Worm (Caenorhabditis elegans) whole organism, L4 larva: ENCODE results near the gene F26F4.6.

Experiments used
- Y48G9A.11 ChIP-seq: fragments of 200-800 bp; sonication (Bioruptor generic); IDR thresholded peaks from 2 replicates; pipeline ENCODE4 v1.3.6; 2022; ENCODE audit warnings: missing genetic modification reagents, missing genetic modification characterization, missing compliant biosample characterization
- aha-1 ChIP-seq: fragments of 150-350 bp; peaks from one replicate; lab custom pipeline; 2014; ENCODE audit warnings: missing biosample characterization, missing genetic modification characterization
- arid-1 ChIP-seq: fragments of 200-800 bp; sonication (Bioruptor generic); conservative IDR thresholded peaks from 2 replicates; pipeline ENCODE4 v1.3.6; 2022; ENCODE audit warnings: missing genetic modification reagents, missing genetic modification characterization, missing compliant biosample characterization
- ceh-28 ChIP-seq: fragments of 150-350 bp; optimal IDR thresholded peaks from 2 replicates; lab custom pipeline; 2014; ENCODE audit warnings: missing biosample characterization, missing genetic modification reagents, missing genetic modification characterization
- cey-2 ChIP-seq: sonication (generic microtip); optimal IDR thresholded peaks from 3 replicates; lab custom pipeline; 2017; ENCODE audit warnings: missing genetic modification characterization, mild to moderate bottlenecking, missing compliant biosample characterization, antibody characterized with exemption, borderline replicate concordance; ENCODE audit not compliant: insufficient read depth
- ctbp-1 ChIP-seq: fragments of 200-800 bp; sonication (Bioruptor generic); IDR thresholded peaks from 2 replicates; pipeline ENCODE4 v1.3.6; 2022; ENCODE audit warnings: missing genetic modification reagents, missing genetic modification characterization, missing compliant biosample characterization
- daf-16 ChIP-seq, 3 experiments: sonication (generic microtip); optimal IDR thresholded peaks; 2 replicates each; lab custom pipeline; 2016 to 2017; ENCODE audit warnings: missing genetic modification characterization in 3 of 3, missing genetic modification reagents in 3 of 3, mild to moderate bottlenecking in 2 of 3, missing compliant biosample characterization in 2 of 3, missing biosample characterization in 1 of 3, moderate library complexity in 1 of 3
- dmd-6 ChIP-seq: fragments of 200-800 bp; sonication (Bioruptor generic); IDR thresholded peaks from 2 replicates; pipeline ENCODE4 v1.3.6; 2022; ENCODE audit warnings: missing genetic modification reagents, missing genetic modification characterization, missing compliant biosample characterization
- dpl-1 ChIP-seq: fragments of 150-350 bp; optimal IDR thresholded peaks from 2 replicates; lab custom pipeline; 2014; ENCODE audit warnings: missing biosample characterization, missing genetic modification reagents, missing genetic modification characterization
- egl-43 ChIP-seq: fragments of 200-800 bp; sonication (Bioruptor generic); IDR thresholded peaks from 2 replicates; pipeline ENCODE4 v1.3.6; 2022; ENCODE audit warnings: missing genetic modification reagents, missing genetic modification characterization, missing compliant biosample characterization
- fkh-10 ChIP-seq: fragments of 150-350 bp; optimal IDR thresholded peaks from 2 replicates; lab custom pipeline; 2014; ENCODE audit warnings: missing biosample characterization, missing genetic modification reagents, missing genetic modification characterization
- fos-1 ChIP-seq: fragments of 150-350 bp; optimal IDR thresholded peaks from 2 replicates; lab custom pipeline; 2014; ENCODE audit warnings: missing biosample characterization, missing genetic modification characterization
- hlh-11 ChIP-seq: fragments of 200-800 bp; sonication (Bioruptor generic); optimal IDR thresholded peaks from 2 replicates; lab custom pipeline; 2018; ENCODE audit warnings: mild to moderate bottlenecking, missing genetic modification characterization, missing compliant biosample characterization
- hlh-30 ChIP-seq: sonication (generic microtip); optimal IDR thresholded peaks from 2 replicates; lab custom pipeline; 2017; ENCODE audit warnings: antibody characterized with exemption, mild to moderate bottlenecking, missing genetic modification characterization, missing compliant biosample characterization; ENCODE audit not compliant: insufficient read depth
- hmg-1.1 ChIP-seq: fragments of 200-800 bp; sonication (Bioruptor generic); IDR thresholded peaks from 2 replicates; pipeline ENCODE4 v1.3.6; 2022; ENCODE audit warnings: missing genetic modification reagents, missing genetic modification characterization, missing compliant biosample characterization
- jun-1 ChIP-seq: fragments of 150-350 bp; optimal IDR thresholded peaks from 2 replicates; lab custom pipeline; 2014; ENCODE audit warnings: missing biosample characterization, missing genetic modification reagents, missing genetic modification characterization
- lim-7 ChIP-seq: fragments of 200-800 bp; sonication (Bioruptor generic); IDR thresholded peaks from 2 replicates; pipeline ENCODE4 v1.3.6; 2022; ENCODE audit warnings: missing genetic modification characterization, missing compliant biosample characterization
- lin-13 ChIP-seq: fragments of 150-350 bp; optimal IDR thresholded peaks from 2 replicates; lab custom pipeline; 2014; ENCODE audit warnings: missing biosample characterization, missing genetic modification reagents, missing genetic modification characterization
- lin-38 ChIP-seq: fragments of 200-800 bp; sonication (Bioruptor generic); IDR thresholded peaks from 2 replicates; pipeline ENCODE4 v1.3.6; 2022; ENCODE audit warnings: missing genetic modification reagents, missing genetic modification characterization, missing compliant biosample characterization
- mxl-2 ChIP-seq: fragments of 200-800 bp; sonication (Bioruptor generic); conservative IDR thresholded peaks from 2 replicates; pipeline ENCODE4 v1.3.6; 2022; ENCODE audit warnings: missing genetic modification reagents, missing genetic modification characterization, missing compliant biosample characterization
- nhr-28 ChIP-seq: fragments of 150-350 bp; optimal IDR thresholded peaks from 2 replicates; lab custom pipeline; 2014; ENCODE audit warnings: missing biosample characterization, missing genetic modification characterization
- nhr-41 ChIP-seq: fragments of 200-800 bp; sonication (Bioruptor generic); IDR thresholded peaks from 2 replicates; pipeline ENCODE4 v1.3.6; 2022; ENCODE audit warnings: missing genetic modification reagents, missing genetic modification characterization, missing compliant biosample characterization
- nhr-77 ChIP-seq: fragments of 150-350 bp; optimal IDR thresholded peaks from 2 replicates; lab custom pipeline; 2014; ENCODE audit warnings: missing biosample characterization, missing genetic modification characterization
- snpc-1.2 ChIP-seq: fragments of 200-800 bp; sonication (Bioruptor generic); IDR thresholded peaks from 2 replicates; pipeline ENCODE4 v1.3.6; 2022; ENCODE audit warnings: missing genetic modification reagents, missing genetic modification characterization, missing compliant biosample characterization
- tag-97 ChIP-seq: fragments of 200-800 bp; sonication (Bioruptor generic); IDR thresholded peaks from 2 replicates; pipeline ENCODE4 v1.3.6; 2022; ENCODE audit warnings: missing genetic modification characterization, missing compliant biosample characterization
- tra-1 ChIP-seq: fragments of 200-800 bp; sonication (Bioruptor generic); IDR thresholded peaks from 2 replicates; pipeline ENCODE4 v1.3.6; 2022; ENCODE audit warnings: missing genetic modification reagents, missing genetic modification characterization, missing compliant biosample characterization
- unc-62 ChIP-seq, 3 experiments: fragments of 150-350 bp in 1 of 3; sonication (generic microtip); optimal IDR thresholded peaks in 2 of 3; peaks in 1 of 3; 1 replicate in 1 of 3; 2 replicates in 2 of 3; lab custom pipeline; 2014 to 2017; ENCODE audit warnings: missing biosample characterization in 3 of 3, missing genetic modification characterization in 3 of 3, missing genetic modification reagents in 3 of 3, missing genotype in 1 of 3
- vab-7 ChIP-seq: fragments of 200-800 bp; sonication (Bioruptor generic); IDR thresholded peaks from 2 replicates; pipeline ENCODE4 v1.3.6; 2022; ENCODE audit warnings: missing genetic modification reagents, missing genetic modification characterization, missing compliant biosample characterization
- ztf-7 ChIP-seq: fragments of 150-350 bp; optimal IDR thresholded peaks from 2 replicates; lab custom pipeline; 2014; ENCODE audit warnings: missing biosample characterization, missing genetic modification characterization

The F26F4.6 gene

ce11 chrIII:4899728-4900127, 6.3 kb upstream of the F26F4.6 start (continued):
- TF ChIP-seq lin-13 (GFP tag; lab: Kevin White, UChicago), result peak; percentile 97
- TF ChIP-seq cey-2 (tag; lab: Kevin White, UChicago), result peak; percentile 9
- TF ChIP-seq arid-1 (GFP tag; lab: Robert Waterston, UW), result peak; percentile 95
- peak; percentile 97 for TF ChIP-seq vab-7 (GFP tag; lab: Robert Waterston, UW)
- TF ChIP-seq tag-97 (GFP tag; lab: Robert Waterston, UW), result no peak
- peak; percentile 96 for TF ChIP-seq jun-1 (tag; lab: Kevin White, UChicago)
- peak; percentile 96 for TF ChIP-seq nhr-77 (tag; lab: Kevin White, UChicago)
- TF ChIP-seq snpc-1.2 (GFP tag; lab: Robert Waterston, UW), result peak; percentile 78
- TF ChIP-seq lim-7 (GFP tag; lab: Robert Waterston, UW), result peak; percentile 73
- TF ChIP-seq Y48G9A.11, result peak; percentile 81
- no peak for TF ChIP-seq fos-1 (tag; lab: Kevin White, UChicago)
- peak; percentile 93 for TF ChIP-seq dpl-1 (GFP tag; lab: Kevin White, UChicago)

- TF ChIP-seq ztf-7 (tag; lab: Kevin White, UChicago) (no peak), aha-1 (tag; lab: Kevin White, UChicago) (peak; percentile 50), hlh-30 (peak; percentile 76), dmd-6 (peak; percentile 5; the same call in 1 of the 2 replicates)
Observed at ce11 chrIII:4899035-4899578, 5.7 kb upstream of the F26F4.6 start, which contains the start of gene nhl-2. TSS of gene nhl-2 (minus strand) at chrIII:4899085.

ce11 chrIII:4895313-4895712, 1.9 kb upstream of the F26F4.6 start:
- TF ChIP-seq unc-62 (GFP tag; optimal IDR thresholded peaks at IDR 0.05 in 1 of 2; lab: Kevin White, UChicago) (peak in 1 of 2 experiments; percentile 91), unc-62 (tag; optimal IDR thresholded peaks at IDR 0.05; lab: Kevin White, UChicago) (no peak), ctbp-1 (GFP tag; lab: Robert Waterston, UW) (no peak)

ce11 chrIII:4890997-4891396, 2.4 kb downstream of the F26F4.6 start, which contains the start of gene F26F4.5:
TSS of gene F26F4.5 (minus strand) at chrIII:4891252.
- TF ChIP-seq dmd-6 (no peak), aha-1 (tag; lab: Kevin White, UChicago) (peak; percentile 70), hmg-1.1 (GFP tag; lab: Robert Waterston, UW) (no peak), ctbp-1 (GFP tag; lab: Robert Waterston, UW) (no peak), hlh-30 (no peak), egl-43 (GFP tag; lab: Robert Waterston, UW) (no peak), hlh-11 (tag; lab: Kevin White, UChicago) (no peak), jun-1 (tag; lab: Kevin White, UChicago) (no peak), lin-38 (GFP tag; lab: Robert Waterston, UW) (peak; percentile 45; the same call in 1 of the 2 replicates), mxl-2 (GFP tag; lab: Robert Waterston, UW) (no peak), nhr-41 (no peak), ceh-28 (tag; lab: Kevin White, UChicago) (no peak), tag-97 (GFP tag; lab: Robert Waterston, UW) (no peak)

ce11 chrIII:4887291-4887690, 6.1 kb downstream of the F26F4.6 start, which contains the start of gene clec-6:
TSS of gene clec-6 (minus strand) at chrIII:4887444.
- TF ChIP-seq nhr-28 (tag; lab: Kevin White, UChicago) (peak; percentile 8), fkh-10 (GFP tag; lab: Kevin White, UChicago) (no peak), daf-16 (GFP tag; optimal IDR thresholded peaks at IDR 0.05; lab: Kevin White, UChicago) (no peak), daf-16 (tag; optimal IDR thresholded peaks at IDR 0.05; lab: Kevin White, UChicago) (peak; percentile 42), dmd-6 (peak; percentile 36; the same call in 1 of the 2 replicates), tra-1 (no peak)
- TF ChIP-seq, all 104 proteins: peak for 3
